Worm (Caenorhabditis elegans) whole organism, late embryonic: ENCODE measurements around the gene clec-210.

Source experiments
- K09A11.1 ChIP-seq: sonication (generic microtip); optimal IDR thresholded peaks from 2 replicates; lab custom pipeline; 2017; ENCODE audit warnings: antibody characterized with exemption, mild to moderate bottlenecking, missing genetic modification characterization, missing compliant biosample characterization; ENCODE audit not compliant: insufficient read depth
- T23F11.4 ChIP-seq: fragments of 200-800 bp; sonication (Bioruptor generic); optimal IDR thresholded peaks from 2 replicates; lab custom pipeline; 2018; ENCODE audit warnings: mild to moderate bottlenecking, missing genetic modification characterization, missing compliant biosample characterization
- Y22D7AL.16 ChIP-seq: sonication (generic microtip); optimal IDR thresholded peaks from 2 replicates; lab custom pipeline; 2016; ENCODE audit warnings: missing genetic modification characterization, missing compliant biosample characterization
- ceh-14 ChIP-seq: sonication (generic microtip); optimal IDR thresholded peaks from 2 replicates; lab custom pipeline; 2016; ENCODE audit warnings: missing genotype, missing genetic modification characterization, missing compliant biosample characterization
- ceh-18 ChIP-seq: sonication (generic microtip); optimal IDR thresholded peaks from 2 replicates; lab custom pipeline; 2016; ENCODE audit warnings: missing genetic modification characterization, missing compliant biosample characterization
- ceh-19 ChIP-seq: fragments of 200-800 bp; sonication (Bioruptor generic); optimal IDR thresholded peaks from 2 replicates; lab custom pipeline; 2018; ENCODE audit warnings: mild to moderate bottlenecking, missing genetic modification characterization, missing compliant biosample characterization
- ceh-24 ChIP-seq: sonication (generic microtip); optimal IDR thresholded peaks from 2 replicates; lab custom pipeline; 2016; ENCODE audit warnings: mild to moderate bottlenecking, missing genetic modification characterization, missing compliant biosample characterization
- ceh-30 ChIP-seq: fragments of 150-350 bp; optimal IDR thresholded peaks from 2 replicates; lab custom pipeline; 2014; ENCODE audit warnings: missing biosample characterization, missing genetic modification characterization
- ceh-45 ChIP-seq: fragments of 200-800 bp; sonication (Bioruptor generic); IDR thresholded peaks from 2 replicates; pipeline ENCODE4 v1.3.6; 2022; ENCODE audit warnings: missing genetic modification reagents, missing genetic modification characterization, missing compliant biosample characterization
- ceh-6 ChIP-seq: fragments of 200-800 bp; sonication (Bioruptor generic); optimal IDR thresholded peaks from 2 replicates; lab custom pipeline; 2018; ENCODE audit warnings: mild to moderate bottlenecking, missing genetic modification characterization, missing compliant biosample characterization
- ceh-9 ChIP-seq: sonication (generic microtip); optimal IDR thresholded peaks from 2 replicates; lab custom pipeline; 2016; ENCODE audit warnings: mild to moderate bottlenecking, missing genetic modification characterization, inconsistent platforms, missing compliant biosample characterization
- dmd-4 ChIP-seq: sonication (generic microtip); optimal IDR thresholded peaks from 2 replicates; lab custom pipeline; 2016; ENCODE audit warnings: borderline replicate concordance, missing genetic modification characterization, missing compliant biosample characterization
- elt-2 ChIP-seq: sonication (generic microtip); optimal IDR thresholded peaks from 2 replicates; lab custom pipeline; 2016; ENCODE audit warnings: missing genetic modification reagents, missing genetic modification characterization, missing compliant biosample characterization
- eyg-1 ChIP-seq: sonication (generic microtip); optimal IDR thresholded peaks from 2 replicates; lab custom pipeline; 2016; ENCODE audit warnings: missing genotype, missing genetic modification characterization, missing compliant biosample characterization
- fkh-6 ChIP-seq: sonication (generic microtip); optimal IDR thresholded peaks from 2 replicates; lab custom pipeline; 2016; ENCODE audit warnings: missing genetic modification characterization, missing compliant biosample characterization
- gmeb-2 ChIP-seq: sonication (generic microtip); optimal IDR thresholded peaks from 2 replicates; lab custom pipeline; 2016; ENCODE audit warnings: missing genetic modification characterization, inconsistent platforms, missing compliant biosample characterization
- hlh-13 ChIP-seq: fragments of 200-800 bp; sonication (Bioruptor generic); optimal IDR thresholded peaks from 2 replicates; lab custom pipeline; 2018; ENCODE audit warnings: mild to moderate bottlenecking, missing genetic modification characterization, missing compliant biosample characterization
- hlh-30 ChIP-seq: sonication (generic microtip); optimal IDR thresholded peaks from 2 replicates; lab custom pipeline; 2017; ENCODE audit warnings: antibody characterized with exemption, missing genetic modification characterization, missing compliant biosample characterization; ENCODE audit not compliant: insufficient read depth
- hlh-6 ChIP-seq: sonication (generic microtip); optimal IDR thresholded peaks from 2 replicates; lab custom pipeline; 2016; ENCODE audit warnings: missing genotype, missing genetic modification characterization, missing compliant biosample characterization
- lim-6 ChIP-seq: sonication (generic microtip); optimal IDR thresholded peaks from 2 replicates; lab custom pipeline; 2016; ENCODE audit warnings: missing genetic modification characterization, missing compliant biosample characterization
- lin-11 ChIP-seq: fragments of 200-800 bp; sonication (Bioruptor generic); optimal IDR thresholded peaks from 2 replicates; lab custom pipeline; 2018; ENCODE audit warnings: mild to moderate bottlenecking, missing genetic modification characterization, missing compliant biosample characterization
- mec-3 ChIP-seq: sonication (generic microtip); optimal IDR thresholded peaks from 2 replicates; lab custom pipeline; 2016; ENCODE audit warnings: borderline replicate concordance, missing genetic modification characterization, missing compliant biosample characterization
- nhr-11 ChIP-seq: fragments of 150-350 bp; optimal IDR thresholded peaks from 2 replicates; lab custom pipeline; 2014; ENCODE audit warnings: missing biosample characterization, missing genetic modification characterization
- nhr-232 ChIP-seq: sonication (generic microtip); optimal IDR thresholded peaks from 2 replicates; lab custom pipeline; 2016; ENCODE audit warnings: missing genetic modification characterization, missing compliant biosample characterization
- npax-4 ChIP-seq: sonication (generic microtip); optimal IDR thresholded peaks from 2 replicates; lab custom pipeline; 2016; ENCODE audit warnings: missing genetic modification characterization, missing compliant biosample characterization
- odd-2 ChIP-seq: sonication (generic microtip); optimal IDR thresholded peaks from 2 replicates; lab custom pipeline; 2017; ENCODE audit warnings: antibody characterized with exemption, mild to moderate bottlenecking, missing genetic modification characterization, missing compliant biosample characterization
- pag-3 ChIP-seq: sonication (generic microtip); optimal IDR thresholded peaks from 2 replicates; lab custom pipeline; 2016; ENCODE audit warnings: missing compliant biosample characterization, missing genetic modification characterization, borderline replicate concordance
- pha-2 ChIP-seq: sonication (generic microtip); optimal IDR thresholded peaks from 2 replicates; lab custom pipeline; 2017; ENCODE audit warnings: mild to moderate bottlenecking, missing genetic modification characterization, missing compliant biosample characterization
- ref-2 ChIP-seq: sonication (generic microtip); optimal IDR thresholded peaks from 2 replicates; lab custom pipeline; 2016; ENCODE audit warnings: missing genetic modification characterization, missing compliant biosample characterization
- sox-2 ChIP-seq: fragments of 200-800 bp; sonication (Bioruptor generic); IDR thresholded peaks from 2 replicates; pipeline ENCODE4 v1.3.6; 2022; ENCODE audit warnings: missing genetic modification reagents, missing genetic modification characterization, missing compliant biosample characterization
- syd-9 ChIP-seq: sonication (generic microtip); optimal IDR thresholded peaks from 2 replicates; lab custom pipeline; 2016; ENCODE audit warnings: mild to moderate bottlenecking, missing genetic modification characterization, moderate library complexity, missing compliant biosample characterization
- unc-42 ChIP-seq: sonication (generic microtip); optimal IDR thresholded peaks from 2 replicates; lab custom pipeline; 2016; ENCODE audit warnings: missing genotype, missing genetic modification characterization, missing compliant biosample characterization
- unc-55 ChIP-seq: sonication (generic microtip); optimal IDR thresholded peaks from 2 replicates; lab custom pipeline; 2017; ENCODE audit warnings: missing biosample characterization, missing genetic modification reagents, missing genetic modification characterization
- zip-5 ChIP-seq: sonication (generic microtip); optimal IDR thresholded peaks from 2 replicates; lab custom pipeline; 2016; ENCODE audit warnings: missing genetic modification characterization, missing compliant biosample characterization

The clec-210 gene

ce11 chrV:3151862-3152261, 33.7 kb downstream of the clec-210 start, which contains the start of gene srab-6:
Gene srab-6 (minus strand): TSS chrV:3151962.
- TF ChIP-seq fkh-6 (no peak), pha-2 (tag; lab: Kevin White, UChicago) (no peak), K09A11.1 (tag; lab: Kevin White, UChicago) (no peak), ref-2 (tag; lab: Kevin White, UChicago) (no peak), pag-3 (tag; lab: Kevin White, UChicago) (no peak), syd-9 (tag; lab: Kevin White, UChicago) (no peak), dmd-4 (no peak), elt-2 (tag; lab: Kevin White, UChicago) (no peak), odd-2 (no peak), ceh-14 (tag; lab: Kevin White, UChicago) (no peak), mec-3 (tag; lab: Kevin White, UChicago) (no peak), lin-11 (tag; lab: Kevin White, UChicago) (no peak), lim-6 (tag; lab: Kevin White, UChicago) (no peak)

- TF ChIP-seq ref-2 (tag; lab: Kevin White, UChicago) = no peak
- no peak for TF ChIP-seq unc-55 (GFP tag; lab: Kevin White, UChicago)
- no peak for TF ChIP-seq ceh-24 (tag; lab: Kevin White, UChicago)
- TF ChIP-seq, all 69 proteins: peak for 0
These were observed 36.9 kb downstream of the clec-210 start, which contains the start of gene srab-7 for ce11 chrV:3155072-3155471. Gene srab-7 (minus strand): TSS chrV:3155172.

ce11 chrV:3156786-3157185, 38.6 kb downstream of the clec-210 start, which contains the start of gene exh-1:
Gene exh-1 (plus strand): TSS chrV:3157086.
- TF ChIP-seq unc-55 (GFP tag; lab: Kevin White, UChicago) (no peak), ceh-45 (GFP tag; lab: Robert Waterston, UW) (no peak), hlh-30 (tag; lab: Kevin White, UChicago) (no peak), ceh-19 (GFP tag; lab: Kevin White, UChicago) (no peak)

ce11 chrV:3158379-3158778, 40.2 kb downstream of the clec-210 start:
- TF ChIP-seq hlh-6 (no peak), sox-2 (no peak), Y22D7AL.16 (no peak), T23F11.4 (GFP tag; lab: Kevin White, UChicago) (no peak), ceh-18 (no peak), dmd-4 (no peak), unc-42 (tag; lab: Kevin White, UChicago) (no peak), K09A11.1 (tag; lab: Kevin White, UChicago) (no peak), ref-2 (tag; lab: Kevin White, UChicago) (no peak), lim-6 (tag; lab: Kevin White, UChicago) (no peak), zip-5 (no peak), ceh-30 (tag; lab: Kevin White, UChicago) (no peak), ceh-6 (GFP tag; lab: Kevin White, UChicago) (no peak), lin-11 (tag; lab: Kevin White, UChicago) (no peak), ceh-24 (tag; lab: Kevin White, UChicago) (no peak)

ce11 chrV:3159252-3159651, 41.1 kb downstream of the clec-210 start, which contains the start of gene C36C5.12:
Gene C36C5.12 (minus strand): TSS chrV:3159352.
- TF ChIP-seq eyg-1 (tag; lab: Kevin White, UChicago) (no peak), ceh-9 (tag; lab: Kevin White, UChicago) (no peak), sox-2 (no peak), npax-4 (tag; lab: Kevin White, UChicago) (no peak), hlh-13 (GFP tag; lab: Kevin White, UChicago) (no peak), nhr-232 (tag; lab: Kevin White, UChicago) (no peak), gmeb-2 (no peak), nhr-11 (tag; lab: Kevin White, UChicago) (no peak)
